Worm (Caenorhabditis elegans): Measurements from ENCODE around the gene sre-16.

ce11 chrIV:12202949-12203348, 33.0 kb downstream of the sre-16 start, which contains the start of gene F35G2.1:
- TF ChIP-seq him-1 (tag; optimal IDR thresholded peaks at IDR 0.05) (no peak), W03F9.2 (tag; optimal IDR thresholded peaks at IDR 0.05) (no peak)

Measured in whole organism, L4/young adult.